Fruit fly (Drosophila melanogaster): ENCODE results near the gene Tet.

dm6 chr3L:2893846-2894511 is 15.0 kb upstream of the Tet start:
- TF ChIP-seq Clk (GFP tag; optimal IDR thresholded peaks at IDR 0.05) (no peak), CG14711 (tag; optimal IDR thresholded peaks at IDR 0.05) (no peak), CG1620 (GFP tag; optimal IDR thresholded peaks at IDR 0.05) (no peak), ovo (GFP tag; optimal IDR thresholded peaks at IDR 0.05) (no peak), toe (GFP tag; optimal IDR thresholded peaks at IDR 0.05) (no peak), kay (GFP tag; ENCODE audit: borderline replicate concordance) (no peak), tj (GFP tag; optimal IDR thresholded peaks at IDR 0.05) (no peak), Mnt (GFP tag; optimal IDR thresholded peaks at IDR 0.05) (no peak), CG5204 (GFP tag; optimal IDR thresholded peaks at IDR 0.05) (no peak), bab1 (GFP tag; optimal IDR thresholded peaks at IDR 0.05) (no peak), CG7101 (tag; optimal IDR thresholded peaks at IDR 0.05) (no peak)

Measured in whole organism, adult.